Fruit fly (Drosophila melanogaster) S2 (cell line): ENCODE results near the gene CG8461.

Experiments used
- CG8478 ChIP-seq: fragments of >200 bp; optimal IDR thresholded peaks from 2 replicates; lab custom pipeline; 2018
- CTCF ChIP-seq, 2 experiments: fragments of >200 bp; optimal IDR thresholded peaks; 2 replicates each; lab custom pipeline; 2018

DNA sequence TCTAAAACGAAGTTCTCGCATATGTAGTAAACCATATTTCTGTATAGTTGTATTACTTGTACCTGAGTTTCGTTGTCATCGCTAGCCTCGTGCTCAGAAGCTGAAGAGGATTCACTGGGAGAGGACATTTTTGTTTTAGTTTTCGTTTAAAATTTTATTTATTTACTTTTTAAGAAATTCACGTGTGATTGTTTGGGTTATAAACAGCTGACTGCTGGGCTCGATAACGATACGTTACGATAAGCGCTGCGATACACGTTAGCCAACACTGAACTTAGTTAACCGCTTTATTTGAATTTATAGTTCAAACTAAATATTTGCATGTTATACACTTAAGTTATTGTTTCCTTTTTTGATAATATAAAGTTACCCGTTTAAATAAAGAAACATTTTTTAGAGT is at the start of gene CG8461:
- no peak for TF ChIP-seq CG8478 (lab: Kevin White, UChicago)
- TF ChIP-seq CTCF (optimal IDR thresholded peaks at IDR 0.05; lab: Kevin White, UChicago), result no peak
